Worm (Caenorhabditis elegans) whole organism, L4 larva: Measurements from ENCODE around the gene F26A1.4.
"Not testable (repeated sequence)": the region's sequence is repeated elsewhere in the genome, so short reads cannot be mapped to it uniquely, and the experiment has no call there.

Experiments used
- aly-2 ChIP-seq: sonication (generic microtip); optimal IDR thresholded peaks from 2 replicates; lab custom pipeline; 2018; ENCODE audit warnings: missing biosample characterization, missing genetic modification characterization
- ama-1 ChIP-seq: fragments of 150-350 bp; optimal IDR thresholded peaks from 2 replicates; lab custom pipeline; 2014; ENCODE audit warnings: inconsistent platforms, mixed read lengths
- ceh-44 ChIP-seq: fragments of 200-800 bp; sonication (Bioruptor generic); IDR thresholded peaks from 2 replicates; pipeline ENCODE4 v1.3.6; 2022; ENCODE audit warnings: missing genetic modification reagents, missing genetic modification characterization, missing compliant biosample characterization
- ceh-82 ChIP-seq: sonication (generic microtip); optimal IDR thresholded peaks from 2 replicates; lab custom pipeline; 2017; ENCODE audit warnings: missing biosample characterization, missing genetic modification characterization
- daf-16 ChIP-seq, 3 experiments: sonication (generic microtip); optimal IDR thresholded peaks; 2 replicates each; lab custom pipeline; 2016 to 2017; ENCODE audit warnings: missing genetic modification characterization in 3 of 3, missing genetic modification reagents in 3 of 3, mild to moderate bottlenecking in 2 of 3, missing compliant biosample characterization in 2 of 3, missing biosample characterization in 1 of 3, moderate library complexity in 1 of 3
- fkh-10 ChIP-seq: fragments of 150-350 bp; optimal IDR thresholded peaks from 2 replicates; lab custom pipeline; 2014; ENCODE audit warnings: missing biosample characterization, missing genetic modification reagents, missing genetic modification characterization
- fos-1 ChIP-seq: fragments of 150-350 bp; optimal IDR thresholded peaks from 2 replicates; lab custom pipeline; 2014; ENCODE audit warnings: missing biosample characterization, missing genetic modification characterization
- lir-3 ChIP-seq: sonication (generic microtip); optimal IDR thresholded peaks from 2 replicates; lab custom pipeline; 2016; ENCODE audit warnings: mild to moderate bottlenecking, missing genetic modification characterization, missing compliant biosample characterization
- mep-1 ChIP-seq: fragments of 150-350 bp; sonication (generic microtip); optimal IDR thresholded peaks from 3 replicates; lab custom pipeline; 2014; ENCODE audit warnings: missing biosample characterization, missing genetic modification characterization
- spr-1 ChIP-seq: sonication (generic microtip); optimal IDR thresholded peaks from 2 replicates; lab custom pipeline; 2016; ENCODE audit warnings: mild to moderate bottlenecking, missing genetic modification characterization, missing compliant biosample characterization
- ztf-11 ChIP-seq: fragments of 150-350 bp; optimal IDR thresholded peaks from 2 replicates; lab custom pipeline; 2014; ENCODE audit warnings: missing biosample characterization, missing genetic modification characterization

ce11 chrIII:4785131-4785530 is 32.2 kb upstream of the F26A1.4 start, which contains the start of gene enu-3.2:
- not testable (repeated sequence) for TF ChIP-seq fkh-10 (GFP tag; lab: Kevin White, UChicago); daf-16 (GFP tag; optimal IDR thresholded peaks at IDR 0.05; lab: Kevin White, UChicago); daf-16 (tag; optimal IDR thresholded peaks at IDR 0.05; lab: Kevin White, UChicago); fos-1 (tag; lab: Kevin White, UChicago); aly-2 (tag; lab: Kevin White, UChicago); lir-3 (tag; lab: Kevin White, UChicago); ama-1; ceh-82 (tag; lab: Kevin White, UChicago); spr-1 (tag; lab: Kevin White, UChicago); mep-1 (tag; lab: Kevin White, UChicago); ztf-11; ceh-44 (GFP tag; lab: Robert Waterston, UW)
